Fruit fly (Drosophila melanogaster) whole organism, pupa: ENCODE measurements around the gene CG7102.

Source experiments
- CG10348 ChIP-seq: fragments of 200-800 bp; sonication (Bioruptor generic); IDR thresholded peaks from 2 replicates; pipeline ENCODE4 v1.3.6; 2022; ENCODE audit warnings: missing biosample characterization, missing genetic modification characterization
- CG12605 ChIP-seq: fragments of 200-800 bp; sonication (Bioruptor generic); IDR thresholded peaks from 2 replicates; pipeline ENCODE4 v1.3.6; 2022; ENCODE audit warnings: missing biosample characterization, missing genetic modification characterization
- CG13204 ChIP-seq: fragments of 200-800 bp; sonication (Bioruptor generic); optimal IDR thresholded peaks from 2 replicates; lab custom pipeline; 2018; ENCODE audit warnings: missing biosample characterization, mild to moderate bottlenecking, missing genetic modification characterization, moderate library complexity
- CG14655 ChIP-seq: fragments of 200-800 bp; sonication (Bioruptor generic); optimal IDR thresholded peaks from 3 replicates; lab custom pipeline; 2017; ENCODE audit warnings: mild to moderate bottlenecking, missing biosample characterization, missing genetic modification reagents, missing genetic modification characterization
- CG15710 ChIP-seq: fragments of 200-800 bp; sonication (Bioruptor generic); optimal IDR thresholded peaks from 2 replicates; lab custom pipeline; 2018; ENCODE audit warnings: missing biosample characterization, mild to moderate bottlenecking, missing genetic modification characterization, moderate library complexity
- CG17806 ChIP-seq: fragments of 200-800 bp; sonication (Bioruptor generic); optimal IDR thresholded peaks from 2 replicates; lab custom pipeline; 2018; ENCODE audit warnings: missing biosample characterization, mild to moderate bottlenecking, missing genetic modification characterization, moderate library complexity
- CG32121 ChIP-seq: fragments of 200-800 bp; sonication (Bioruptor generic); IDR thresholded peaks from 2 replicates; pipeline ENCODE4 v1.3.6; 2022; ENCODE audit warnings: missing biosample characterization, missing genetic modification characterization
- CG34367 ChIP-seq: fragments of 200-800 bp; sonication (Bioruptor generic); optimal IDR thresholded peaks from 2 replicates; lab custom pipeline; 2018; ENCODE audit warnings: missing biosample characterization, mild to moderate bottlenecking, missing genetic modification characterization
- CG4496 ChIP-seq: fragments of 200-800 bp; sonication (Bioruptor generic); IDR thresholded peaks from 3 replicates; pipeline ENCODE4 v1.3.6; 2022; ENCODE audit warnings: missing biosample characterization, missing genetic modification characterization
- CG8159 ChIP-seq: fragments of 200-800 bp; sonication (Bioruptor generic); optimal IDR thresholded peaks from 3 replicates; lab custom pipeline; 2018; ENCODE audit warnings: missing biosample characterization, mild to moderate bottlenecking, missing genetic modification characterization, moderate library complexity
- CG8301 ChIP-seq: fragments of 200-800 bp; sonication (Bioruptor generic); optimal IDR thresholded peaks from 2 replicates; lab custom pipeline; 2018; ENCODE audit warnings: missing biosample characterization, mild to moderate bottlenecking, missing genetic modification characterization
- CG9948 ChIP-seq: fragments of 200-800 bp; sonication (Bioruptor generic); optimal IDR thresholded peaks from 2 replicates; lab custom pipeline; 2018; ENCODE audit warnings: missing biosample characterization, mild to moderate bottlenecking, missing genetic modification characterization, moderate library complexity
- D1 ChIP-seq: fragments of 200-800 bp; sonication (Bioruptor generic); optimal IDR thresholded peaks from 2 replicates; lab custom pipeline; 2018; ENCODE audit warnings: missing biosample characterization, mild to moderate bottlenecking, missing genetic modification characterization, moderate library complexity
- EcR ChIP-seq: fragments of 200-800 bp; sonication (Bioruptor generic); optimal IDR thresholded peaks from 3 replicates; lab custom pipeline; 2019; ENCODE audit warnings: missing biosample characterization, missing genetic modification characterization, mild to moderate bottlenecking, moderate library complexity, missing genetic modification reagents
- Ets98B ChIP-seq: fragments of 200-800 bp; sonication (Bioruptor generic); IDR thresholded peaks from 2 replicates; pipeline ENCODE4 v1.3.6; 2022; ENCODE audit warnings: missing biosample characterization, missing genetic modification characterization
- Pif1A ChIP-seq: fragments of 200-800 bp; sonication (Bioruptor generic); optimal IDR thresholded peaks from 3 replicates; lab custom pipeline; 2016; ENCODE audit warnings: missing biosample characterization, missing genetic modification characterization
- Pif1B ChIP-seq: fragments of 200-800 bp; sonication (Bioruptor generic); optimal IDR thresholded peaks from 3 replicates; lab custom pipeline; 2016; ENCODE audit warnings: missing biosample characterization, missing genetic modification characterization
- Snoo ChIP-seq: fragments of 200-800 bp; sonication (Bioruptor generic); optimal IDR thresholded peaks from 3 replicates; lab custom pipeline; 2017; ENCODE audit warnings: missing biosample characterization, mild to moderate bottlenecking, missing genetic modification characterization, inconsistent platforms
- fd96Ca ChIP-seq: fragments of 200-800 bp; sonication (Bioruptor generic); IDR thresholded peaks from 3 replicates; pipeline ENCODE4 v1.3.6; 2022; ENCODE audit warnings: missing biosample characterization, missing genetic modification characterization
- gl ChIP-seq: fragments of 200-800 bp; sonication (Bioruptor generic); optimal IDR thresholded peaks from 2 replicates; lab custom pipeline; 2018; ENCODE audit warnings: missing biosample characterization, mild to moderate bottlenecking, missing genetic modification characterization
- rn ChIP-seq: fragments of 200-800 bp; sonication (Bioruptor generic); IDR thresholded peaks from 2 replicates; pipeline ENCODE4 v1.3.6; 2022; ENCODE audit warnings: missing biosample characterization, missing genetic modification characterization

CG7102 gene

dm6 chr2L:7911209-7911859 lies 24.0 kb upstream of the CG7102 start:
- no peak for TF ChIP-seq fd96Ca (GFP tag; lab: Robert Waterston, UW)
- no peak for TF ChIP-seq CG12605 (GFP tag; lab: Robert Waterston, UW)
- TF ChIP-seq CG10348 (GFP tag; lab: Robert Waterston, UW), result no peak
- TF ChIP-seq Ets98B (GFP tag; lab: Robert Waterston, UW), result no peak
- no peak for TF ChIP-seq CG32121 (GFP tag; lab: Robert Waterston, UW)
- TF ChIP-seq CG34367, result peak; percentile 51
- 0 out of 3 replicates have a peak, but pooled peaks have one; percentile 25 for TF ChIP-seq CG4496
- peak; percentile 57 for TF ChIP-seq Pif1A (GFP tag; lab: Kevin White, UChicago)
- no peak for TF ChIP-seq CG8301
- peak; percentile 42 for TF ChIP-seq Snoo (tag; lab: Kevin White, UChicago)
- TF ChIP-seq CG9948 (tag; lab: Kevin White, UChicago), result peak; percentile 26
- TF ChIP-seq CG14655 (GFP tag; lab: Kevin White, UChicago), result no peak
- TF ChIP-seq EcR (GFP tag; lab: Kevin White, UChicago), result peak; percentile 92
- TF ChIP-seq CG17806 (tag; lab: Kevin White, UChicago), result peak; percentile 22
- peak; percentile 39 for TF ChIP-seq CG8159 (tag; lab: Kevin White, UChicago)
- TF ChIP-seq gl, result no peak
- TF ChIP-seq CG13204 (GFP tag; lab: Kevin White, UChicago), result peak; percentile 92
- no peak for TF ChIP-seq rn (GFP tag; lab: Robert Waterston, UW)
- TF ChIP-seq Pif1B (GFP tag; lab: Kevin White, UChicago), result no peak
- peak; percentile 71 for TF ChIP-seq CG15710 (tag; lab: Kevin White, UChicago)
- TF ChIP-seq D1 (tag; lab: Kevin White, UChicago), result no peak

DNA sequence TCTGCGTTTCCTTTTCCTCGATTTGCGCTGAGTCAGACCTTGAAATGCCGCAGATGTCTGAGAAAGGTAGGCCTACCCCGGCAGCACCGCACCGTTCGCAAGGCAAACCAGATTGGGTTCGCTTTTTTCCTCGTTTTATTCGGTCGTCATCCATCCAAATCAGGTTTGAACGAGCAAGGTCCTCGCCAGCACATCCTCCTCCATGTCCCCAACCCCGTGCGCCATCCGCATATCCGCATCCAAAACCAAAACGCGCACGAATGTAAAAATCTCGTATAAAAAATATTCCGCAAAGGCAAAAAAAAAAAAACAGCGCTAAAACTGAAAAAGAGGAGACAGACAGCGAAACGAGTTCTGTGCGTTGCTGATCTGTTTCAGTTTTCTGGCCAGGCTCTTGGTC lies 22.5 kb upstream of the CG7102 start:
- TF ChIP-seq CG15710 (tag; lab: Kevin White, UChicago), result peak; percentile 51
- TF ChIP-seq CG9948 (tag; lab: Kevin White, UChicago), result no peak
- TF ChIP-seq Pif1A (GFP tag; lab: Kevin White, UChicago), result peak; percentile 57
- no peak for TF ChIP-seq CG8159 (tag; lab: Kevin White, UChicago)
- peak; percentile 73 for TF ChIP-seq EcR (GFP tag; lab: Kevin White, UChicago)
- no peak for TF ChIP-seq CG10348 (GFP tag; lab: Robert Waterston, UW)
- no peak for TF ChIP-seq CG8301
- TF ChIP-seq gl, result peak; percentile 67
- no peak for TF ChIP-seq rn (GFP tag; lab: Robert Waterston, UW)
- peak; percentile 50; the same call in 1 of the 2 replicates for TF ChIP-seq Ets98B (GFP tag; lab: Robert Waterston, UW)
- peak; percentile 58 for TF ChIP-seq CG34367
- TF ChIP-seq CG32121 (GFP tag; lab: Robert Waterston, UW), result no peak
- peak; percentile 88 for TF ChIP-seq CG13204 (GFP tag; lab: Kevin White, UChicago)
- TF ChIP-seq Snoo (tag; lab: Kevin White, UChicago), result peak; percentile 84
- TF ChIP-seq CG12605 (GFP tag; lab: Robert Waterston, UW), result peak; percentile 24; the same call in 1 of the 2 replicates
- peak; percentile 48; the same call in 1 of the 3 replicates for TF ChIP-seq fd96Ca (GFP tag; lab: Robert Waterston, UW)
- TF ChIP-seq CG4496, result peak; percentile 63; the same call in 2 of the 3 replicates
- no peak for TF ChIP-seq CG14655 (GFP tag; lab: Kevin White, UChicago)
- no peak for TF ChIP-seq D1 (tag; lab: Kevin White, UChicago)
- TF ChIP-seq CG17806 (tag; lab: Kevin White, UChicago), result peak; percentile 19
- no peak for TF ChIP-seq Pif1B (GFP tag; lab: Kevin White, UChicago)
- TF ChIP-seq, all 21 proteins: peak for 12

DNA sequence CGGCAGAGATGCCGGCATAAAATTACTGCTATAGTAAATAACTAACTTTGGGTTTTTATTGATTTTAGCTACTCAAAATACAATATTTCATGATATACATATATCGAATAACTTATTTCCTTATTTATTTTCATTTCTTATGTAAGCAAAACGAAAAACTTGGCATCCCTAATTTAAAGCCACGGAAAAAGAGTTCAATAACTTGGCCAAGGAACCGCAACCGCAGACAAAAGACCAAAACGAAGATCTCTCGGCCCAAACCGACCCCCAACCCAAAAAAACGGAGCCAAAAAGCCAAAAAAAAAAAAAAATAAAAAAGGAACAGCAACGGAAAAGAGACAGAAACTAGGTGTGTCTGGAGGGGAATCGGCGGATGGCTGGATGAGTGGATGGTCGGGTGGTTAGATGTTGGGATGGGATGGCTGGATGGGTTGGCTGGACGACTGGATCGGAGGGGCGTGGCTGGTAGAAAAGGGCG lies 22.1 kb upstream of the CG7102 start:
- TF ChIP-seq CG14655 (GFP tag; lab: Kevin White, UChicago), result peak; percentile 13
- no peak for TF ChIP-seq gl
- TF ChIP-seq CG8301, result no peak
- TF ChIP-seq Ets98B (GFP tag; lab: Robert Waterston, UW), result no peak
- peak; percentile 22 for TF ChIP-seq CG15710 (tag; lab: Kevin White, UChicago)
- TF ChIP-seq CG34367, result no peak
- TF ChIP-seq CG12605 (GFP tag; lab: Robert Waterston, UW), result no peak
- peak; percentile 74 for TF ChIP-seq EcR (GFP tag; lab: Kevin White, UChicago)
- TF ChIP-seq CG8159 (tag; lab: Kevin White, UChicago), result peak; percentile 62
- no peak for TF ChIP-seq CG10348 (GFP tag; lab: Robert Waterston, UW)
- peak; percentile 7 for TF ChIP-seq Pif1A (GFP tag; lab: Kevin White, UChicago)
- peak; percentile 63 for TF ChIP-seq Pif1B (GFP tag; lab: Kevin White, UChicago)
- no peak for TF ChIP-seq Snoo (tag; lab: Kevin White, UChicago)
- TF ChIP-seq CG13204 (GFP tag; lab: Kevin White, UChicago), result no peak
- no peak for TF ChIP-seq fd96Ca (GFP tag; lab: Robert Waterston, UW)
- TF ChIP-seq D1 (tag; lab: Kevin White, UChicago), result no peak
- TF ChIP-seq rn (GFP tag; lab: Robert Waterston, UW), result no peak
- no peak for TF ChIP-seq CG32121 (GFP tag; lab: Robert Waterston, UW)
- peak; percentile 48; the same call in 1 of the 3 replicates for TF ChIP-seq CG4496
- peak; percentile 13 for TF ChIP-seq CG9948 (tag; lab: Kevin White, UChicago)
- TF ChIP-seq CG17806 (tag; lab: Kevin White, UChicago), result peak; percentile 38

DNA sequence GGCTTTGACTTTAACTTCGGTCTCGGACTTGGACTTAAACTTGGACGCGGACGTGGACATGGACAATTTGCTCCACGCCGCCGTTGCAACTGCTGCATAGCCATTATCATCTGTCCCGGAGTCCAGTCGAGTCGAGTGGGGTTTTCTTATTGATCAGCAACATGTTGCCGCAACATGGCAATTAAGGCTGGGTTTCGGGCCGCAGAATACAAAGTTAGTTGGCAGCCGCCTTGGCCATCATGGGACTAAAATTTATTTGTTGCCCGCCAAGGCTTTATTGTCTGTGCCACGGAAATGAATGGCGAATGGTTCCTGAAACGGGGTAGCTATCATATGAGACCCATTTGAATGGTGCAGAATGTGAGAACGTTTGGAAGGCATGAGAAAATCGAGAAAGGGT lies 14.5 kb upstream of the CG7102 start:
- TF ChIP-seq CG13204 (GFP tag; lab: Kevin White, UChicago) (no peak), Ets98B (GFP tag; lab: Robert Waterston, UW) (no peak), fd96Ca (GFP tag; lab: Robert Waterston, UW) (no peak), CG14655 (GFP tag; lab: Kevin White, UChicago) (no peak), CG10348 (GFP tag; lab: Robert Waterston, UW) (no peak)

DNA sequence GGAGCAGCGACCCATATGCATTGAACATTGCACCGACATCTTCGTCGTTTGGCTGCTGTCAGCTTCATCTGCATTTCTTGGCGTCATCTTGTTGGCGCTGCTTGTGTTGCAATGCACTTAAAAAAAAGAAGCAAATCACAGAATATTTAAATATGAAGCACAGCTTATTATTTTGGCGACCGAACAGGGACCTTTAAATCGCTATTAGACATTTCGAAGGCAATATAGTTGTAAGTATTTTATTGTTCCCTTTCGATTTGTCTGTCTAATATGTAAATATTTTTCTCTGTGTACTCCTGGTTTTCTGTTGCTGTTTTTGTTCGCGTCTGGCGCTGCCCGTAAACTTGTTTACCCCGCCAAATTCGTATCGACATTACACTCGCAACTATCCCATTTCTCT lies 12.6 kb upstream of the CG7102 start:
- TF ChIP-seq fd96Ca (GFP tag; lab: Robert Waterston, UW), result peak; percentile 95
- peak; percentile 97 for TF ChIP-seq Pif1A (GFP tag; lab: Kevin White, UChicago)
- TF ChIP-seq Snoo (tag; lab: Kevin White, UChicago), result peak; percentile 95
- TF ChIP-seq gl, result peak; percentile 96
- peak; percentile 45 for TF ChIP-seq EcR (GFP tag; lab: Kevin White, UChicago)
- TF ChIP-seq D1 (tag; lab: Kevin White, UChicago), result peak; percentile 87
- TF ChIP-seq CG10348 (GFP tag; lab: Robert Waterston, UW), result peak; percentile 47; the same call in 1 of the 2 replicates
- peak; percentile 91 for TF ChIP-seq CG32121 (GFP tag; lab: Robert Waterston, UW)
- TF ChIP-seq CG4496, result peak; percentile 97
- peak; percentile 97 for TF ChIP-seq CG34367
- peak; percentile 97 for TF ChIP-seq CG15710 (tag; lab: Kevin White, UChicago)
- TF ChIP-seq CG8301, result peak; percentile 98
- TF ChIP-seq CG13204 (GFP tag; lab: Kevin White, UChicago), result peak; percentile 91
- peak; percentile 97 for TF ChIP-seq CG9948 (tag; lab: Kevin White, UChicago)
- TF ChIP-seq CG17806 (tag; lab: Kevin White, UChicago), result peak; percentile 98
- TF ChIP-seq Pif1B (GFP tag; lab: Kevin White, UChicago), result peak; percentile 98
- TF ChIP-seq CG14655 (GFP tag; lab: Kevin White, UChicago), result peak; percentile 98
- TF ChIP-seq CG8159 (tag; lab: Kevin White, UChicago), result peak; percentile 97
- peak; percentile 96 for TF ChIP-seq Ets98B (GFP tag; lab: Robert Waterston, UW)
- peak; percentile 96 for TF ChIP-seq CG12605 (GFP tag; lab: Robert Waterston, UW)
- peak; percentile 89 for TF ChIP-seq rn (GFP tag; lab: Robert Waterston, UW)
- TF ChIP-seq, all 21 proteins: peak for 21
